Worm (Caenorhabditis elegans): ENCODE results near the gene C06E4.3.

DNA sequence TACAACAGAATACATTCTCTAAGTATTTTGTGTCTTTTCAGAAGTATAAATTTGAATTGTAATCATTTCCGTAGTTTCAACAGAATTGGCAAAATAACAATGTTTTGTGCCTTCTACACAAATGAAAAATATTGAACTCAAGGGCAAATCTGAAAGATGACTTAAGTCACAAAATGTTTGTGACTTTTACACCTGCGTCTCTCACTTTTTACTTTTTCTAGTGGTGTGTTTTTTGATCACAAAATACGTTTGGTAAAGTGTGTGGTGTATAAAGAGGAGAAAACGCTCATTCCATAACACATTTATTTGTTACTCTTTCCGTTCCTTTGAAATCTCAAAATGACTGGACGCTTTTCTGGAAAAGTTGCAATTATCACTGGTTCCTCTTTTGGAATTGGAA, at the start of gene C06E4.3:
- TF ChIP-seq lin-38 (GFP tag; IDR thresholded peaks at IDR 0.05) (no peak), ztf-11 (tag; optimal IDR thresholded peaks at IDR 0.05) (no peak), nhr-237 (tag; optimal IDR thresholded peaks at IDR 0.05) (no peak), nhr-28 (tag; optimal IDR thresholded peaks at IDR 0.05) (peak; percentile 97)

All from whole organism, L4 larva.